Worm (Caenorhabditis elegans) whole organism, mixed stage, embryonic: ENCODE results near the gene nol-56.

Source experiments
- M03D4.4 ChIP-seq: sonication (generic microtip); optimal IDR thresholded peaks from 2 replicates; lab custom pipeline; 2017; ENCODE audit warnings: mild to moderate bottlenecking, missing genetic modification characterization, missing compliant biosample characterization
- bed-3 ChIP-seq: fragments of 200-800 bp; sonication (Bioruptor generic); optimal IDR thresholded peaks from 3 replicates; lab custom pipeline; 2018; ENCODE audit warnings: mild to moderate bottlenecking, missing genetic modification characterization, moderate library complexity, missing compliant biosample characterization
- blmp-1 ChIP-seq: fragments of 150-350 bp; optimal IDR thresholded peaks from 2 replicates; lab custom pipeline; 2014; ENCODE audit warnings: missing biosample characterization, missing genetic modification characterization
- ceh-39 ChIP-seq: fragments of 150-350 bp; optimal IDR thresholded peaks from 2 replicates; lab custom pipeline; 2014; ENCODE audit warnings: missing biosample characterization, missing genetic modification characterization
- ceh-43 ChIP-seq: fragments of 200-800 bp; sonication (Bioruptor generic); optimal IDR thresholded peaks from 2 replicates; lab custom pipeline; 2018; ENCODE audit warnings: mild to moderate bottlenecking, missing genetic modification characterization, moderate library complexity, missing compliant biosample characterization
- ceh-83 ChIP-seq: fragments of 200-800 bp; sonication (Bioruptor generic); optimal IDR thresholded peaks from 2 replicates; lab custom pipeline; 2018; ENCODE audit warnings: mild to moderate bottlenecking, missing genetic modification characterization, missing compliant biosample characterization
- ces-1 ChIP-seq: fragments of 150-350 bp; optimal IDR thresholded peaks from 2 replicates; lab custom pipeline; 2014; ENCODE audit warnings: missing biosample characterization, missing genetic modification reagents, missing genetic modification characterization
- cnd-1 ChIP-seq: fragments of 200-800 bp; sonication (Bioruptor generic); optimal IDR thresholded peaks from 2 replicates; lab custom pipeline; 2018; ENCODE audit warnings: mild to moderate bottlenecking, missing genetic modification characterization, missing compliant biosample characterization
- drap-1 ChIP-seq: fragments of 200-800 bp; sonication (Bioruptor generic); optimal IDR thresholded peaks from 3 replicates; lab custom pipeline; 2018; ENCODE audit warnings: mild to moderate bottlenecking, missing genetic modification characterization, missing compliant biosample characterization
- elt-1 ChIP-seq: sonication (generic microtip); optimal IDR thresholded peaks from 2 replicates; lab custom pipeline; 2017; ENCODE audit warnings: missing genetic modification characterization, mild to moderate bottlenecking, missing compliant biosample characterization, antibody characterized with exemption, moderate library complexity, borderline replicate concordance; ENCODE audit not compliant: insufficient read depth
- elt-3 ChIP-seq: fragments of 150-350 bp; optimal IDR thresholded peaks from 2 replicates; lab custom pipeline; 2014; ENCODE audit warnings: missing biosample characterization, missing genetic modification characterization
- flh-1 ChIP-seq: fragments of 200-800 bp; sonication (Bioruptor generic); optimal IDR thresholded peaks from 2 replicates; lab custom pipeline; 2018; ENCODE audit warnings: mild to moderate bottlenecking, missing genetic modification characterization, moderate library complexity, missing compliant biosample characterization
- ham-2 ChIP-seq: fragments of 200-800 bp; sonication (Bioruptor generic); optimal IDR thresholded peaks from 2 replicates; lab custom pipeline; 2018; ENCODE audit warnings: mild to moderate bottlenecking, missing genetic modification characterization, missing compliant biosample characterization
- hlh-1 ChIP-seq: fragments of 150-350 bp; optimal IDR thresholded peaks from 2 replicates; lab custom pipeline; 2014; ENCODE audit warnings: missing biosample characterization, missing genetic modification reagents, missing genetic modification characterization
- lin-13 ChIP-seq: fragments of 150-350 bp; optimal IDR thresholded peaks from 2 replicates; lab custom pipeline; 2014; ENCODE audit warnings: missing biosample characterization, missing genetic modification characterization
- lin-32 ChIP-seq: fragments of 200-800 bp; sonication (Bioruptor generic); optimal IDR thresholded peaks from 2 replicates; lab custom pipeline; 2018; ENCODE audit warnings: mild to moderate bottlenecking, missing genetic modification characterization, missing compliant biosample characterization
- lsy-2 ChIP-seq: fragments of 150-350 bp; optimal IDR thresholded peaks from 2 replicates; lab custom pipeline; 2014; ENCODE audit warnings: missing biosample characterization, missing genetic modification characterization
- mab-5 ChIP-seq: fragments of 150-350 bp; optimal IDR thresholded peaks from 2 replicates; lab custom pipeline; 2014; ENCODE audit warnings: missing biosample characterization, missing genetic modification characterization
- mep-1 ChIP-seq: fragments of 150-350 bp; optimal IDR thresholded peaks from 2 replicates; lab custom pipeline; 2017; ENCODE audit warnings: missing biosample characterization, missing genetic modification reagents, missing genetic modification characterization, inconsistent platforms
- mls-2 ChIP-seq: sonication (generic microtip); optimal IDR thresholded peaks from 2 replicates; lab custom pipeline; 2016; ENCODE audit warnings: mild to moderate bottlenecking, missing genetic modification characterization, moderate library complexity, missing compliant biosample characterization
- nhr-12 ChIP-seq: fragments of 150-350 bp; optimal IDR thresholded peaks from 2 replicates; lab custom pipeline; 2014; ENCODE audit warnings: missing biosample characterization, missing genetic modification characterization
- nhr-2 ChIP-seq: fragments of 150-350 bp; optimal IDR thresholded peaks from 2 replicates; lab custom pipeline; 2014; ENCODE audit warnings: missing biosample characterization, missing genetic modification characterization
- nhr-237 ChIP-seq: fragments of 150-350 bp; optimal IDR thresholded peaks from 2 replicates; lab custom pipeline; 2014; ENCODE audit warnings: missing biosample characterization, missing genetic modification characterization
- nhr-28 ChIP-seq: fragments of 150-350 bp; optimal IDR thresholded peaks from 2 replicates; lab custom pipeline; 2014; ENCODE audit warnings: missing biosample characterization, missing genetic modification characterization
- nhr-76 ChIP-seq: sonication (generic microtip); optimal IDR thresholded peaks from 2 replicates; lab custom pipeline; 2017; ENCODE audit warnings: missing biosample characterization, missing genetic modification characterization
- pha-4 ChIP-seq: fragments of 150-350 bp; optimal IDR thresholded peaks from 2 replicates; lab custom pipeline; 2018; ENCODE audit warnings: missing biosample characterization, missing genetic modification reagents, missing genetic modification characterization
- sem-2 ChIP-seq: fragments of 200-800 bp; sonication (Bioruptor generic); optimal IDR thresholded peaks from 2 replicates; lab custom pipeline; 2018; ENCODE audit warnings: mild to moderate bottlenecking, missing genetic modification characterization, missing compliant biosample characterization
- snpc-4 ChIP-seq: fragments of 150-350 bp; optimal IDR thresholded peaks from 2 replicates; lab custom pipeline; 2014; ENCODE audit warnings: missing biosample characterization, missing genetic modification characterization
- sptf-1 ChIP-seq: sonication (generic microtip); optimal IDR thresholded peaks from 2 replicates; lab custom pipeline; 2017; ENCODE audit warnings: mild to moderate bottlenecking, missing genetic modification characterization, moderate library complexity, missing compliant biosample characterization
- tbx-8 ChIP-seq: fragments of 200-800 bp; sonication (Bioruptor generic); optimal IDR thresholded peaks from 2 replicates; lab custom pipeline; 2018; ENCODE audit warnings: mild to moderate bottlenecking, missing genetic modification characterization, moderate library complexity, missing compliant biosample characterization
- unc-120 ChIP-seq: sonication (generic microtip); optimal IDR thresholded peaks from 2 replicates; lab custom pipeline; 2017; ENCODE audit warnings: missing genetic modification characterization, missing compliant biosample characterization; ENCODE audit not compliant: poor library complexity, severe bottlenecking
- unc-39 ChIP-seq: fragments of 150-350 bp; optimal IDR thresholded peaks from 2 replicates; lab custom pipeline; 2014; ENCODE audit warnings: missing biosample characterization, missing genetic modification characterization
- unc-62 ChIP-seq: fragments of 150-350 bp; optimal IDR thresholded peaks from 2 replicates; lab custom pipeline; 2014; ENCODE audit warnings: missing biosample characterization, missing genetic modification reagents, missing genetic modification characterization
- zip-8 ChIP-seq: fragments of 150-350 bp; optimal IDR thresholded peaks from 2 replicates; lab custom pipeline; 2014; ENCODE audit warnings: missing biosample characterization, missing genetic modification characterization
- ztf-11 ChIP-seq: fragments of 150-350 bp; optimal IDR thresholded peaks from 2 replicates; lab custom pipeline; 2014; ENCODE audit warnings: missing biosample characterization, missing genetic modification characterization

The nol-56 gene

ce11 chrV:10355773-10356335 lies 3.1 kb upstream of the nol-56 start, which contains the start of gene sluh-7:
Gene sluh-7, minus strand, starts transcription at chrV:10355823.
- TF ChIP-seq unc-39 (tag; lab: Kevin White, UChicago) = no peak
- TF ChIP-seq elt-3 (tag; lab: Kevin White, UChicago) = no peak
- TF ChIP-seq drap-1 (GFP tag; lab: Kevin White, UChicago) = no peak
- TF ChIP-seq cnd-1 = no peak
- TF ChIP-seq ceh-39 (tag; lab: Kevin White, UChicago) = peak; percentile 42
- no peak for TF ChIP-seq nhr-76 (tag; lab: Kevin White, UChicago)
- TF ChIP-seq ces-1 (GFP tag; lab: Kevin White, UChicago) = peak; percentile 55
- TF ChIP-seq nhr-12 (tag; lab: Kevin White, UChicago) = no peak
- no peak for TF ChIP-seq ham-2
- no peak for TF ChIP-seq elt-1
- TF ChIP-seq ztf-11 (tag; lab: Kevin White, UChicago) = no peak
- no peak for TF ChIP-seq tbx-8 (GFP tag; lab: Kevin White, UChicago)
- no peak for TF ChIP-seq blmp-1 (tag; lab: Kevin White, UChicago)
- TF ChIP-seq lin-32 (GFP tag; lab: Kevin White, UChicago) = no peak
- TF ChIP-seq sptf-1 = peak; percentile 66
- TF ChIP-seq snpc-4 (tag; lab: Kevin White, UChicago) = no peak
- no peak for TF ChIP-seq ceh-43 (GFP tag; lab: Kevin White, UChicago)
- TF ChIP-seq flh-1 (GFP tag; lab: Kevin White, UChicago) = no peak
- TF ChIP-seq lsy-2 (tag; lab: Kevin White, UChicago) = peak; percentile 72
- TF ChIP-seq ceh-83 (GFP tag; lab: Kevin White, UChicago) = peak; percentile 5
- TF ChIP-seq mep-1 (tag; lab: Kevin White, UChicago) = peak; percentile 22
- TF ChIP-seq mab-5 (tag; lab: Kevin White, UChicago) = no peak
- TF ChIP-seq nhr-237 (tag; lab: Kevin White, UChicago) = peak; percentile 62
- peak; percentile 49 for TF ChIP-seq pha-4 (tag; lab: Kevin White, UChicago)
- TF ChIP-seq sem-2 = no peak
- TF ChIP-seq bed-3 (GFP tag; lab: Kevin White, UChicago) = no peak
- no peak for TF ChIP-seq mls-2 (tag; lab: Kevin White, UChicago)
- no peak for TF ChIP-seq M03D4.4 (tag; lab: Kevin White, UChicago)
- peak; percentile 1 for TF ChIP-seq hlh-1 (tag; lab: Kevin White, UChicago)
- TF ChIP-seq nhr-28 (tag; lab: Kevin White, UChicago) = no peak
- TF ChIP-seq unc-120 = peak; percentile 44
- peak; percentile 29 for TF ChIP-seq lin-13
- TF ChIP-seq nhr-2 (tag; lab: Kevin White, UChicago) = no peak
- TF ChIP-seq unc-62 (GFP tag; lab: Kevin White, UChicago) = no peak
- TF ChIP-seq zip-8 (tag; lab: Kevin White, UChicago) = no peak

- TF ChIP-seq sptf-1 (no peak), nhr-237 (tag; lab: Kevin White, UChicago) (no peak), ham-2 (no peak), sem-2 (no peak), lin-13 (no peak), ceh-43 (GFP tag; lab: Kevin White, UChicago) (no peak), flh-1 (GFP tag; lab: Kevin White, UChicago) (no peak), nhr-28 (tag; lab: Kevin White, UChicago) (no peak), tbx-8 (GFP tag; lab: Kevin White, UChicago) (no peak), ceh-39 (tag; lab: Kevin White, UChicago) (no peak), ceh-83 (GFP tag; lab: Kevin White, UChicago) (no peak), drap-1 (GFP tag; lab: Kevin White, UChicago) (no peak), zip-8 (tag; lab: Kevin White, UChicago) (no peak), bed-3 (GFP tag; lab: Kevin White, UChicago) (no peak), mep-1 (tag; lab: Kevin White, UChicago) (no peak), nhr-12 (tag; lab: Kevin White, UChicago) (no peak), ces-1 (GFP tag; lab: Kevin White, UChicago) (no peak), nhr-76 (tag; lab: Kevin White, UChicago) (no peak), lsy-2 (tag; lab: Kevin White, UChicago) (no peak)
- TF ChIP-seq, all 35 proteins: peak for 0
Measured at ce11 chrV:10350054-10350453, 2.7 kb downstream of the nol-56 start, which contains the start of gene K07C5.9. Gene K07C5.9, minus strand, starts transcription at chrV:10350154.

- TF ChIP-seq blmp-1 (tag; lab: Kevin White, UChicago) (no peak), ham-2 (no peak), pha-4 (tag; lab: Kevin White, UChicago) (no peak), lin-32 (GFP tag; lab: Kevin White, UChicago) (no peak), M03D4.4 (tag; lab: Kevin White, UChicago) (no peak), zip-8 (tag; lab: Kevin White, UChicago) (no peak), bed-3 (GFP tag; lab: Kevin White, UChicago) (no peak), flh-1 (GFP tag; lab: Kevin White, UChicago) (no peak), elt-1 (no peak), nhr-12 (tag; lab: Kevin White, UChicago) (no peak), ceh-43 (GFP tag; lab: Kevin White, UChicago) (no peak), snpc-4 (tag; lab: Kevin White, UChicago) (no peak), unc-120 (no peak), hlh-1 (tag; lab: Kevin White, UChicago) (no peak), unc-62 (GFP tag; lab: Kevin White, UChicago) (no peak), ceh-83 (GFP tag; lab: Kevin White, UChicago) (no peak), elt-3 (tag; lab: Kevin White, UChicago) (no peak), ces-1 (GFP tag; lab: Kevin White, UChicago) (no peak), mls-2 (tag; lab: Kevin White, UChicago) (no peak), ceh-39 (tag; lab: Kevin White, UChicago) (no peak)
Measured at ce11 chrV:10342904-10343303, 9.9 kb downstream of the nol-56 start, which contains the start of gene K07C5.3. Gene K07C5.3, plus strand, starts transcription at chrV:10343032.
